Worm (Caenorhabditis elegans): Measurements from ENCODE around the gene ZK899.5.

DNA sequence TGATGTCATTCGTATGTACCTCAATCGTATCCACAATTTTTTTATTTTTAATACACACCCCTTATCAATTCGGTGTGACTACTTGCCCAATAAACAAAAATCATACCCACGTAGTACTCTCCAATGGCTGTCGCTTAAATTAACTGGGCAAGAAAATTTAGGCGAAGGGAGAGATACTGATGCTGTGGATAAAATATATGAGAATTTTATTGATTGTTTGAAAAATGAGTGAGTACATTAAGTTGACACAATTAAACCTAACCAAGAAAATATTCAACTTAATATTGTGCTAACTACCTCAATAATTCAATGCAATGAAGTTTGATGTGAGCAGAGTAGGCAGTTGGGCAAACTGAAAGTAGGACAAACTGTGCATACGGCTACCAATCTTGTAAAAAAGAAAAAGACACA is 5.0 kb upstream of the ZK899.5 start:
- TF ChIP-seq elt-4 (tag; optimal IDR thresholded peaks at IDR 0.05) = no peak
- no peak for TF ChIP-seq hlh-8 (tag; optimal IDR thresholded peaks at IDR 0.05)
- TF ChIP-seq nfya-1 (tag; optimal IDR thresholded peaks at IDR 0.05) = peak; percentile 96
- no peak for TF ChIP-seq C38D4.7 (GFP tag; optimal IDR thresholded peaks at IDR 0.05)
